Worm (Caenorhabditis elegans): ENCODE results near the gene C27B7.6.

DNA sequence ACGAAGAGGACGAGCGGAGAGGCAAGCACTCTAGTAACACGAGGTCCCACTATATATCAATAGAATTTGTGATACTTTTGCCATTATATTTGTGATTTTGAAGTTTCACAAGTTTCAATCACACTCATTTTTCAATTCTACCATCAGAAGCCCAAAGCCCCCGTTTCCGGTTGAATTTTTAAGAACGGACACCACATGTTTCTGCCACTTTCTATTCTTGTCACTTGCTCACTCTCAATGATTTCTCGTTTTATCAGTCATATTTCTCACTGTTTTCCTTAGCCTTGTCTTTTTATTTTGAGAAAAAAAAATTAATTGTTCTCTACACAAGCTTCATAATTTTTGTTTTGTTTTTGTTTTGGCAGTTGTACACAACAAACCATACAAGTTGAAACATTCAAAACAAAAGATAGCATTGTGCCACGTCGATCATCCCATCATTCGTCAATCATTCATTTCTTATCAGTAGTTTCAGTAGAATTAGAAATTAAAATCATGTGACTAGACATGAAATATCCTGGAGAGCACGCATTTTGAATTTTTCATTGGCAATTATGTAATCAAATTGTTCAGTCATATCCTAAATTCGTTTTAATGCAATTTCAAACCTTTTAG lies 45.9 kb upstream of the C27B7.6 start:
- TF ChIP-seq elt-3 (tag; optimal IDR thresholded peaks at IDR 0.05) (no peak), nhr-11 (tag; optimal IDR thresholded peaks at IDR 0.05) (no peak), snpc-4 (tag; optimal IDR thresholded peaks at IDR 0.05) (no peak), fos-1 (tag; optimal IDR thresholded peaks at IDR 0.05) (peak; percentile 31), ama-1 (optimal IDR thresholded peaks at IDR 0.05) (no peak), mdl-1 (tag; optimal IDR thresholded peaks at IDR 0.05) (no peak), nhr-23 (tag; optimal IDR thresholded peaks at IDR 0.05) (no peak), lin-11 (tag; optimal IDR thresholded peaks at IDR 0.05) (no peak), dmd-4 (tag; optimal IDR thresholded peaks at IDR 0.05) (no peak), nhr-25 (tag; optimal IDR thresholded peaks at IDR 0.05) (no peak), ztf-11 (tag; optimal IDR thresholded peaks at IDR 0.05) (no peak), ceh-82 (tag; optimal IDR thresholded peaks at IDR 0.05) (no peak), skn-1 (tag; optimal IDR thresholded peaks at IDR 0.05) (no peak)
